Worm (Caenorhabditis elegans): ENCODE results near the gene eif-3.B.

The eif-3.B gene

DNA sequence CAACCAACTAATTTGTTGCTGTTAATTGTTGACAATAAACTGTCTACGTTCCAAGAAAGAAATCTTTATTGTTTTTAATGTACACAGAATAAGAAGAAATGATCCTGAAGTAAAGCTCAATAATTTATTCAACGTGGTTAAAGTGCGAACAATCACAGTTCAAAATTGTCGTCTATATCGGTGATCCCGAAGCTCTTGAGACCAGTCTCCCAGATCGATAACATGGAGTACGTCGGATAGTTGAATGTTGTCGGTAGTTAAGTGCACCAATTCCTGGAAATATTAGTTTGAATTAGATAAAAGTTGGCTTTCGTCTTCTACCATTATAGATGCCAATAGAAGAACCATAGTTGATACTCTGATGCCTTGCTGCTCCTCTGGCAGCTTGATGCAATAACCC lies 20.9 kb downstream of the eif-3.B start:
- no peak for TF ChIP-seq nhr-232 (tag; optimal IDR thresholded peaks at IDR 0.05)
- TF ChIP-seq hlh-30 (tag; optimal IDR thresholded peaks at IDR 0.05; ENCODE audit: insufficient read depth), result no peak
- no peak for TF ChIP-seq nhr-11 (tag; optimal IDR thresholded peaks at IDR 0.05)
- no peak for TF ChIP-seq ets-4 (tag; optimal IDR thresholded peaks at IDR 0.05)
- TF ChIP-seq eyg-1 (tag; optimal IDR thresholded peaks at IDR 0.05), result no peak
- no peak for TF ChIP-seq Y22D7AL.16 (tag; optimal IDR thresholded peaks at IDR 0.05)
- no peak for TF ChIP-seq hlh-8 (tag; optimal IDR thresholded peaks at IDR 0.05)
- TF ChIP-seq hlh-13 (GFP tag; optimal IDR thresholded peaks at IDR 0.05), result no peak
- no peak for TF ChIP-seq elt-2 (tag; optimal IDR thresholded peaks at IDR 0.05)
- TF ChIP-seq tbx-2 (tag; optimal IDR thresholded peaks at IDR 0.05), result no peak
- TF ChIP-seq ceh-34 (tag; optimal IDR thresholded peaks at IDR 0.05), result no peak
- no peak for TF ChIP-seq pag-3 (tag; optimal IDR thresholded peaks at IDR 0.05; ENCODE audit: borderline replicate concordance)
- no peak for TF ChIP-seq dve-1 (tag; optimal IDR thresholded peaks at IDR 0.05)
- TF ChIP-seq elt-4 (tag; optimal IDR thresholded peaks at IDR 0.05), result no peak
- TF ChIP-seq ceh-2 (tag; optimal IDR thresholded peaks at IDR 0.05), result no peak
- TF ChIP-seq pqm-1 (tag; optimal IDR thresholded peaks at IDR 0.05), result no peak
- no peak for TF ChIP-seq unc-55 (GFP tag; optimal IDR thresholded peaks at IDR 0.05)
- no peak for TF ChIP-seq fkh-10 (GFP tag; optimal IDR thresholded peaks at IDR 0.05)

- TF ChIP-seq elt-2 (tag; optimal IDR thresholded peaks at IDR 0.05) (no peak), ceh-18 (tag; optimal IDR thresholded peaks at IDR 0.05) (no peak), gmeb-2 (tag; optimal IDR thresholded peaks at IDR 0.05) (no peak), ama-1 (optimal IDR thresholded peaks at IDR 0.05) (no peak), hlh-15 (tag; optimal IDR thresholded peaks at IDR 0.05) (no peak), eyg-1 (tag; optimal IDR thresholded peaks at IDR 0.05) (no peak), K09A11.1 (tag; optimal IDR thresholded peaks at IDR 0.05; ENCODE audit: insufficient read depth) (no peak)
Observed at ce11 chrII:14818376-14818775, 23.2 kb downstream of the eif-3.B start, which contains the start of gene nhr-61. Gene nhr-61, minus strand, starts transcription at chrII:14818543.

ce11 chrII:14819258-14819985 lies 24.2 kb downstream of the eif-3.B start:
- no peak for TF ChIP-seq zip-5 (tag; optimal IDR thresholded peaks at IDR 0.05)
- TF ChIP-seq F13H6.1 (tag; optimal IDR thresholded peaks at IDR 0.05), result no peak
- peak; percentile 86 for TF ChIP-seq dve-1 (tag; optimal IDR thresholded peaks at IDR 0.05)
- TF ChIP-seq K02D7.2 (tag; optimal IDR thresholded peaks at IDR 0.05), result no peak
- TF ChIP-seq hlh-13 (GFP tag; optimal IDR thresholded peaks at IDR 0.05), result no peak
- TF ChIP-seq elt-4 (tag; optimal IDR thresholded peaks at IDR 0.05), result no peak

DNA sequence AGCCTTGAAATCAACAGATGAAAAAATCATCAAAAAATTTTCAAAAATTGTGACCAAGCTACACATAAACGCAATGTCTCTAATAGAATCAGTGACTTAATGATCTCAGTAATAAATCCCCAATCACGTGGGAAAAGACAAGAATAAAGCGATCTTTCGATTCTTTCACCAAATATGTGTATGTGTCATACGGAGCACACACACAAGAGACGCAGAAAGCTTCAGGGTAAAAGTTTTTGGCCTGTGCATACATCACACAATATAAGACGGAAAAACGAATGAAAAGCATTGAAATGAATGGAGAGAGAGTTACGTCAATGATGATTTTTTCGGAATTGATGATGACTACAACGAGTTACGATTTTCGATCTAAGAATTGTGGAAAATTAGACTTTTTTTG lies 25.3 kb downstream of the eif-3.B start:
- TF ChIP-seq ceh-48 (tag; optimal IDR thresholded peaks at IDR 0.05) (no peak), mec-3 (tag; optimal IDR thresholded peaks at IDR 0.05; ENCODE audit: borderline replicate concordance) (no peak), unc-86 (tag; optimal IDR thresholded peaks at IDR 0.05) (no peak), lim-6 (tag; optimal IDR thresholded peaks at IDR 0.05) (no peak), ahr-1 (tag; optimal IDR thresholded peaks at IDR 0.05) (no peak), ceh-22 (tag; optimal IDR thresholded peaks at IDR 0.05) (no peak), hlh-13 (GFP tag; optimal IDR thresholded peaks at IDR 0.05) (no peak), tbx-7 (tag; optimal IDR thresholded peaks at IDR 0.05) (no peak), unc-42 (tag; optimal IDR thresholded peaks at IDR 0.05) (no peak), pros-1 (tag; optimal IDR thresholded peaks at IDR 0.05) (no peak), gmeb-2 (tag; optimal IDR thresholded peaks at IDR 0.05) (no peak)

DNA sequence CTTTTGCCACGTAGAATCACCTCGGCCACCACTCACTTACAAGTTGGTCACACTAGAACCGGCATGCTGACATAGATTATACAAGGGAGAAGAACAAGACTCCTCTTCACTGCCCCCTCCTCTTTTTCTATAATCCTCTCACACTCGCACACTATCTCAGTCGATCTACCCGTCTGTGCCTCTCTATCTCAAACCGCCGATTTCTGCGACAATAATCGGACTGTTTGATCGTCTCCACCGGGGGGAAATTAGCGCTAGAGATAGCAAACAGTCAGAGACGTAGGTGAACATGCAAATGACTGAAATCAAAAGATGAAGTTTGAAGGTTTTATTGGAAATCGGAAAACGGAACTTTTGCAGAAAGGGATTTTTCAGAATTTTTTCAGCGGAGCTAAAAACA lies 27.2 kb downstream of the eif-3.B start:
- TF ChIP-seq fax-1 (tag; optimal IDR thresholded peaks at IDR 0.05) (no peak), fkh-6 (tag; optimal IDR thresholded peaks at IDR 0.05) (no peak), sox-4 (tag; optimal IDR thresholded peaks at IDR 0.05) (no peak), sox-2 (GFP tag; IDR thresholded peaks at IDR 0.05) (no peak), unc-55 (GFP tag; optimal IDR thresholded peaks at IDR 0.05) (no peak), hlh-15 (tag; optimal IDR thresholded peaks at IDR 0.05) (no peak), rnt-1 (tag; optimal IDR thresholded peaks at IDR 0.05) (peak; percentile 60), ceh-24 (tag; optimal IDR thresholded peaks at IDR 0.05) (no peak), pha-2 (tag; optimal IDR thresholded peaks at IDR 0.05) (peak; percentile 46), ceh-30 (tag; optimal IDR thresholded peaks at IDR 0.05) (no peak), F13H6.1 (tag; optimal IDR thresholded peaks at IDR 0.05) (no peak), gmeb-2 (tag; optimal IDR thresholded peaks at IDR 0.05) (no peak), hlh-8 (tag; optimal IDR thresholded peaks at IDR 0.05) (no peak), pros-1 (tag; optimal IDR thresholded peaks at IDR 0.05) (peak; percentile 23), pax-1 (tag; optimal IDR thresholded peaks at IDR 0.05) (peak; percentile 49), elt-2 (tag; optimal IDR thresholded peaks at IDR 0.05) (peak; percentile 54), nfya-1 (tag; optimal IDR thresholded peaks at IDR 0.05) (peak; percentile 23), ref-2 (tag; optimal IDR thresholded peaks at IDR 0.05) (peak; percentile 60), tbx-2 (tag; optimal IDR thresholded peaks at IDR 0.05) (peak; percentile 55)

Data from whole organism, late embryonic.